Worm (Caenorhabditis elegans): Measurements from ENCODE around the gene repo-1.

DNA sequence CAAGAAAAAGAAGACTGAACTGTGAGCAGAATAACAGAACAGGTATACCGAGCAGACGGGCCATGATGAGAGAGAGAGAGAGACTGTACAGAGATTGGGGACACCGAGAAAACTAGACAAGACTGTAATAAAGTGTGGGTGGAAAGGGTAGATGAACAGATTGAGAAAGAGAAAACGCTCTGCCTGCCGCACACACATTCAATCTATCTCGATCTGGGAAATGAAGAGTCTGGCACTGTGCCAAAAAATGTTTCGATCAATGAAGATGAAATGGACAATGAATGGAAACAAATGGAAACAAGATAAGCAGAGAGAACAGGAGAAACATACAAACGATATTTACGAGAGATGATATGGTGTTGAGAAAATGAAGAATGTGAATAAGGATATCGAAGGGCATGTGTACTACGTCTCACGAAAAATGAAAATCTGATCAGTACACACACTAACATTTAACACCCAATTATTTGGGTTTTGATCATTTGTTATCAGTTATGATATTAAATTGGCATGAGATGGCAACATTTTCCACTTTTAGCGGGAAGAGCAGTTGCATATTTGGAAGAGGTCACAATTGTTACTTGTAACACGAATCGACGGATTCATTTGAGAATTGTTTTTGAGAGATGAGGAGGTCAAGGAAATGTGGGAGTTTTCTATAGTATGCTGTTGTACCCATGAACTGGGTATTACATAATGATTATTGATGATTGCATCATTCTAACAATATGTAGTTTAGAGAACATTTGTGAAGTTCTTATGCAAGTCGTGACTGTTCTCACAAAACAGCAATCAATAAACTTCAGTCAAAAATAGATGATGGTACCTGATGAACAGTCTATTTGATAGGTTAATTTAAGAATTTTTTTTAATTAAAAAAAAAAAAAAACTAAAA, 39.2 kb upstream of the repo-1 start:
- TF ChIP-seq unc-30 (tag; optimal IDR thresholded peaks at IDR 0.05) (no peak), aly-2 (tag; optimal IDR thresholded peaks at IDR 0.05) (no peak), pqm-1 (tag; optimal IDR thresholded peaks at IDR 0.05) (no peak), nhr-12 (tag; optimal IDR thresholded peaks at IDR 0.05) (no peak)
